Fruit fly (Drosophila melanogaster) S2 (cell line): ENCODE data around the gene CG42870.

Experiments
- CG8478 ChIP-seq: fragments of >200 bp; optimal IDR thresholded peaks from 2 replicates; lab custom pipeline; 2018
- CTCF ChIP-seq, 2 experiments: fragments of >200 bp; optimal IDR thresholded peaks; 2 replicates each; lab custom pipeline; 2018

DNA sequence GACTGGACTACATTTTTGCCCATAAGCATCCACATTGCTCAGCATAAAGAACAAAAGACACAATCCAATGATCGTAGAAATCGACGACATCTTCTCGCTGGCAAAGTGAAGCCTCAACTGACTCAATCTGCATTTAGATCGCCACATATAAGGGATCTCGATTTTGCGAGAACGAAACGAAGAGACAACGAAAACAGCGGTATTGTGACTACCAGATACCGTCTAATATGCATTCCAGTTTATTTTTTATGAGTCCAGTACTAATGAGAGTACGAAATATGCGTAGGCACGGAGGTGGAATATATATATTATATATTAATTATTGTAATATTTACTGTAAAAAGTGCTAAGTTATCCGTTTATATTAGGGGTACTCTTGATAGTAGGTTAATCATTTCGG, 1.8 kb upstream of the CG42870 start, which contains the start of gene CG34034:
- TF ChIP-seq CTCF (optimal IDR thresholded peaks at IDR 0.05; lab: Kevin White, UChicago) (no peak), CG8478 (lab: Kevin White, UChicago) (no peak)
